Fruit fly (Drosophila melanogaster) whole organism, embryonic: ENCODE measurements around the gene Tsp33B.

Experiments
- Abd-B ChIP-seq: fragments of 200-800 bp; sonication (Bioruptor generic); optimal IDR thresholded peaks from 2 replicates; lab custom pipeline; 2018; ENCODE audit warnings: missing biosample characterization, mild to moderate bottlenecking, missing genetic modification characterization, moderate library complexity
- Atf3 ChIP-seq: fragments of 200-800 bp; sonication (Bioruptor generic); optimal IDR thresholded peaks from 3 replicates; lab custom pipeline; 2016; ENCODE audit warnings: missing biosample characterization, missing genetic modification characterization
- Bdp1 ChIP-seq: fragments of 200-800 bp; sonication (Bioruptor generic); optimal IDR thresholded peaks from 3 replicates; lab custom pipeline; 2016; ENCODE audit warnings: missing biosample characterization, missing genetic modification characterization
- CG11723 ChIP-seq: fragments of 200-800 bp; sonication (Bioruptor generic); optimal IDR thresholded peaks from 2 replicates; lab custom pipeline; 2017; ENCODE audit warnings: missing biosample characterization, mild to moderate bottlenecking, missing genetic modification characterization
- CG16863 ChIP-seq: fragments of 200-800 bp; sonication (Bioruptor generic); optimal IDR thresholded peaks from 3 replicates; lab custom pipeline; 2016; ENCODE audit warnings: missing biosample characterization, missing genetic modification characterization
- CG17328 ChIP-seq: fragments of 200-800 bp; sonication (Bioruptor generic); IDR thresholded peaks from 2 replicates; pipeline ENCODE4 v1.3.6; 2022; ENCODE audit warnings: missing biosample characterization, missing genetic modification characterization
- CG2129 ChIP-seq: fragments of 200-800 bp; sonication (Bioruptor generic); IDR thresholded peaks from 2 replicates; pipeline ENCODE4 v1.3.6; 2022; ENCODE audit warnings: missing biosample characterization, missing genetic modification characterization; ENCODE audit not compliant: partially characterized antibody
- CG2875 ChIP-seq: fragments of 200-800 bp; sonication (Bioruptor generic); optimal IDR thresholded peaks from 2 replicates; lab custom pipeline; 2017; ENCODE audit warnings: missing biosample characterization, mild to moderate bottlenecking, missing genetic modification characterization, missing genetic modification reagents
- CG30431 ChIP-seq: fragments of 200-800 bp; sonication (Bioruptor generic); optimal IDR thresholded peaks from 2 replicates; lab custom pipeline; 2017; ENCODE audit warnings: missing biosample characterization, missing genetic modification characterization
- CG31224 ChIP-seq: fragments of 200-800 bp; sonication (Bioruptor generic); IDR thresholded peaks from 2 replicates; pipeline ENCODE4 v1.3.6; 2022; ENCODE audit warnings: missing biosample characterization, missing genetic modification characterization
- CG4424 ChIP-seq: fragments of 200-800 bp; sonication (Bioruptor generic); optimal IDR thresholded peaks from 3 replicates; lab custom pipeline; 2016; ENCODE audit warnings: missing biosample characterization, missing genetic modification characterization
- CG6254 ChIP-seq: fragments of 200-800 bp; sonication (Bioruptor generic); optimal IDR thresholded peaks from 3 replicates; lab custom pipeline; 2017; ENCODE audit warnings: mild to moderate bottlenecking, missing biosample characterization, missing genetic modification reagents, missing genetic modification characterization
- CG7372 ChIP-seq: fragments of 200-800 bp; sonication (Bioruptor generic); IDR thresholded peaks from 2 replicates; pipeline ENCODE4 v1.3.6; 2022; ENCODE audit warnings: missing biosample characterization, missing genetic modification characterization
- CG8290 ChIP-seq, 3 experiments: fragments of 200-800 bp; sonication (Bioruptor generic); optimal IDR thresholded peaks; 2 replicates each; lab custom pipeline; 2016 to 2019; ENCODE audit warnings: missing biosample characterization in 3 of 3, missing genetic modification characterization in 3 of 3, mild to moderate bottlenecking in 2 of 3, moderate library complexity in 1 of 3
- CG8924 ChIP-seq: fragments of 200-800 bp; optimal IDR thresholded peaks from 3 replicates; lab custom pipeline; 2019; ENCODE audit warnings: missing biosample characterization, mild to moderate bottlenecking, missing genetic modification characterization, moderate library complexity
- CG9876 ChIP-seq: fragments of 200-800 bp; sonication (Bioruptor generic); optimal IDR thresholded peaks from 2 replicates; lab custom pipeline; 2016; ENCODE audit warnings: missing biosample characterization, missing genetic modification characterization
- Dip2 ChIP-seq: fragments of 200-800 bp; sonication (Bioruptor generic); IDR thresholded peaks from 2 replicates; pipeline ENCODE4 v1.3.6; 2022; ENCODE audit warnings: missing biosample characterization, missing genetic modification characterization
- Elba2 ChIP-seq: fragments of 200-800 bp; sonication (Bioruptor generic); optimal IDR thresholded peaks from 3 replicates; lab custom pipeline; 2016; ENCODE audit warnings: missing biosample characterization, missing genetic modification characterization
- Ets65A ChIP-seq: fragments of 200-800 bp; sonication (Bioruptor generic); peaks from one replicate; lab custom pipeline; 2016; ENCODE audit warnings: missing biosample characterization, missing genetic modification characterization
- H2.0 ChIP-seq: fragments of 200-800 bp; sonication (Bioruptor generic); IDR thresholded peaks from 2 replicates; pipeline ENCODE4 v1.3.6; 2022; ENCODE audit warnings: missing biosample characterization, missing genetic modification characterization
- Hmr ChIP-seq: fragments of 200-800 bp; sonication (Bioruptor generic); optimal IDR thresholded peaks from 3 replicates; lab custom pipeline; 2017; ENCODE audit warnings: mild to moderate bottlenecking, missing biosample characterization, missing genetic modification reagents, missing genetic modification characterization
- Lhr ChIP-seq: fragments of 200-800 bp; sonication (Bioruptor generic); optimal IDR thresholded peaks from 3 replicates; lab custom pipeline; 2017; ENCODE audit warnings: mild to moderate bottlenecking, missing biosample characterization, missing genetic modification reagents, missing genetic modification characterization
- NFAT ChIP-seq: fragments of 200-800 bp; sonication (Bioruptor generic); IDR thresholded peaks from 2 replicates; pipeline ENCODE4 v1.3.6; 2022; ENCODE audit warnings: missing biosample characterization, missing genetic modification characterization
- Spps ChIP-seq: fragments of 200-800 bp; sonication (Bioruptor generic); optimal IDR thresholded peaks from 2 replicates; lab custom pipeline; 2018; ENCODE audit warnings: missing biosample characterization, mild to moderate bottlenecking, missing genetic modification characterization
- Sry-δ ChIP-seq: fragments of 200-800 bp; sonication (Bioruptor generic); optimal IDR thresholded peaks from 2 replicates; lab custom pipeline; 2016; ENCODE audit warnings: missing biosample characterization, missing genetic modification characterization
- ash1 ChIP-seq: fragments of 200-800 bp; sonication (Bioruptor generic); optimal IDR thresholded peaks from 2 replicates; lab custom pipeline; 2018; ENCODE audit warnings: missing biosample characterization, mild to moderate bottlenecking, missing genetic modification characterization
- br ChIP-seq: fragments of >200 bp; optimal IDR thresholded peaks from 2 replicates; lab custom pipeline; 2017
- crol ChIP-seq: fragments of 200-800 bp; sonication (Bioruptor generic); IDR thresholded peaks from 2 replicates; pipeline ENCODE4 v1.3.6; 2022; ENCODE audit warnings: missing biosample characterization, missing genetic modification characterization
- dati ChIP-seq: fragments of 200-800 bp; sonication (Bioruptor generic); IDR thresholded peaks from 2 replicates; pipeline ENCODE4 v1.3.6; 2022; ENCODE audit warnings: missing biosample characterization, missing genetic modification characterization
- dimm ChIP-seq: fragments of 200-800 bp; sonication (Bioruptor generic); IDR thresholded peaks from 2 replicates; pipeline ENCODE4 v1.3.6; 2022; ENCODE audit warnings: missing biosample characterization, missing genetic modification characterization
- emc ChIP-seq: fragments of 200-800 bp; sonication (Bioruptor generic); optimal IDR thresholded peaks from 2 replicates; lab custom pipeline; 2016; ENCODE audit warnings: missing biosample characterization, missing genetic modification characterization
- gcm2 ChIP-seq: fragments of 200-800 bp; sonication (Bioruptor generic); optimal IDR thresholded peaks from 2 replicates; lab custom pipeline; 2016; ENCODE audit warnings: missing biosample characterization, missing genetic modification characterization
- gro ChIP-seq: fragments of 200-800 bp; sonication (Bioruptor generic); optimal IDR thresholded peaks from 2 replicates; lab custom pipeline; 2016; ENCODE audit warnings: missing biosample characterization, missing genetic modification characterization
- insv ChIP-seq, 2 experiments: fragments of 200-800 bp; sonication (Bioruptor generic); optimal IDR thresholded peaks; 3 replicates each; lab custom pipeline; 2016 to 2018; ENCODE audit warnings: missing biosample characterization in 2 of 2, missing genetic modification characterization in 2 of 2
- jumu ChIP-seq: fragments of 200-800 bp; sonication (Bioruptor generic); optimal IDR thresholded peaks from 3 replicates; lab custom pipeline; 2016; ENCODE audit warnings: missing biosample characterization, missing genetic modification characterization
- knrl ChIP-seq: fragments of 200-800 bp; sonication (Bioruptor generic); IDR thresholded peaks from 3 replicates; pipeline ENCODE4 v1.3.6; 2022; ENCODE audit warnings: missing biosample characterization, missing genetic modification characterization; ENCODE audit not compliant: partially characterized antibody
- maf-S ChIP-seq: fragments of 200-800 bp; sonication (Bioruptor generic); optimal IDR thresholded peaks from 2 replicates; lab custom pipeline; 2016; ENCODE audit warnings: missing biosample characterization, missing genetic modification characterization
- pb ChIP-seq: fragments of 200-800 bp; sonication (Bioruptor generic); optimal IDR thresholded peaks from 3 replicates; lab custom pipeline; 2016; ENCODE audit warnings: missing biosample characterization, missing genetic modification characterization
- pho ChIP-seq: fragments of 200-800 bp; sonication (Bioruptor generic); optimal IDR thresholded peaks from 2 replicates; lab custom pipeline; 2016; ENCODE audit warnings: missing biosample characterization, missing genetic modification characterization
- pita ChIP-seq: fragments of 200-800 bp; sonication (Bioruptor generic); optimal IDR thresholded peaks from 2 replicates; lab custom pipeline; 2017; ENCODE audit warnings: missing biosample characterization, mild to moderate bottlenecking, missing genetic modification characterization
- ro ChIP-seq: fragments of 200-800 bp; sonication (Bioruptor generic); IDR thresholded peaks from 2 replicates; pipeline ENCODE4 v1.3.6; 2022; ENCODE audit warnings: missing biosample characterization, missing genetic modification characterization
- salm ChIP-seq: fragments of 200-800 bp; sonication (Bioruptor generic); optimal IDR thresholded peaks from 2 replicates; lab custom pipeline; 2018; ENCODE audit warnings: missing biosample characterization, mild to moderate bottlenecking, missing genetic modification characterization
- trem ChIP-seq: fragments of 200-800 bp; optimal IDR thresholded peaks from 3 replicates; lab custom pipeline; 2019; ENCODE audit warnings: missing biosample characterization, mild to moderate bottlenecking, missing genetic modification characterization, moderate library complexity
- tx ChIP-seq: fragments of 200-800 bp; sonication (Bioruptor generic); optimal IDR thresholded peaks from 2 replicates; lab custom pipeline; 2016; ENCODE audit warnings: missing biosample characterization, missing genetic modification characterization
- zf30C ChIP-seq: fragments of 200-800 bp; sonication (Bioruptor generic); optimal IDR thresholded peaks from 3 replicates; lab custom pipeline; 2018; ENCODE audit warnings: missing biosample characterization, mild to moderate bottlenecking, missing genetic modification characterization

The Tsp33B gene

dm6 chr2L:11837413-11837812 lies 45.2 kb upstream of the Tsp33B start, which contains the start of gene Sfp33A2:
Gene Sfp33A2 (plus strand): TSS chr2L:11837713.
- TF ChIP-seq knrl (GFP tag; lab: Robert Waterston, UW) (no peak), Abd-B (GFP tag; lab: Kevin White, UChicago) (no peak), pb (GFP tag; lab: Kevin White, UChicago) (no peak), Hmr (no peak), CG30431 (GFP tag; lab: Kevin White, UChicago) (no peak), CG9876 (GFP tag; lab: Kevin White, UChicago) (no peak), CG31224 (GFP tag; lab: Robert Waterston, UW) (no peak), Atf3 (GFP tag; lab: Kevin White, UChicago) (no peak), gcm2 (no peak), ash1 (GFP tag; lab: Kevin White, UChicago) (no peak), insv (GFP tag; optimal IDR thresholded peaks at IDR 0.05; lab: Kevin White, UChicago) (no peak), Lhr (GFP tag; lab: Kevin White, UChicago) (no peak), pho (no peak), trem (tag; lab: Kevin White, UChicago) (no peak), ro (GFP tag; lab: Robert Waterston, UW) (no peak), dati (GFP tag; lab: Robert Waterston, UW) (no peak), dimm (GFP tag; lab: Robert Waterston, UW) (no peak), zf30C (GFP tag; lab: Kevin White, UChicago) (no peak), CG8924 (no peak), CG6254 (GFP tag; lab: Kevin White, UChicago) (no peak)
- TF ChIP-seq, all 482 proteins: peak for 0

DNA sequence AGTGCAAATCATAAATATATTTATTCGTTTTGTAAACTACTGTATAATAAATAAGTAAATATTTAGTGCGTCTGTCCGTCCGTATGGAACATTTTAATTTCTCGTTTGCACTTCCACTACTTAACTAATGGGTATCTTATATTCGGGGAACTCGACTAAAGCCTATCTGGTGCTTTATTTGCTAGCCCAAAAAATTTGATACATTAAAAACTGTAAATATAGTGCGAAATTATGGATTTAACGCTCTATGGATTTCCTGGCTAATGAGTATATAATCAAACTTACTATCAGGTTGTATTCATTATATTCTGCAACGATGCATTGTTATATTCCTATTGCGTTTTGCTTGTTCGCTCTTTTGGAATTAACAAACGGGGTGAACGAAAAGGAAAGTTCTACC lies 44.8 kb upstream of the Tsp33B start, which contains the start of gene Sfp33A4:
Gene Sfp33A4, plus strand, starts transcription at position 301 of the 400 bp plus-strand sequence.
- TF ChIP-seq Ets65A (peak; percentile 4), br (no peak)

dm6 chr2L:11834308-11834707 lies 42.1 kb upstream of the Tsp33B start, which contains the start of gene CG45012:
Gene CG45012 (plus strand): TSS chr2L:11834608.
- TF ChIP-seq Spps, result no peak
- TF ChIP-seq CG2129, result no peak
- no peak for TF ChIP-seq emc (GFP tag; lab: Kevin White, UChicago)
- no peak for TF ChIP-seq CG17328 (GFP tag; lab: Robert Waterston, UW)
- TF ChIP-seq NFAT (GFP tag; lab: Robert Waterston, UW), result no peak
- TF ChIP-seq CG7372 (GFP tag; lab: Robert Waterston, UW), result no peak
- TF ChIP-seq jumu (GFP tag; lab: Kevin White, UChicago), result no peak
- no peak for TF ChIP-seq Elba2 (GFP tag; lab: Kevin White, UChicago)
- TF ChIP-seq Dip2 (GFP tag; lab: Robert Waterston, UW), result no peak
- no peak for TF ChIP-seq CG8290 (GFP tag; optimal IDR thresholded peaks at IDR 0.05; lab: Kevin White, UChicago)
- TF ChIP-seq CG8290 (tag; optimal IDR thresholded peaks at IDR 0.05; lab: Kevin White, UChicago), result no peak
- TF ChIP-seq crol (GFP tag; lab: Robert Waterston, UW), result no peak
- TF ChIP-seq CG4424 (GFP tag; lab: Kevin White, UChicago), result no peak
- no peak for TF ChIP-seq Bdp1 (GFP tag; lab: Kevin White, UChicago)

- TF ChIP-seq salm (tag; lab: Kevin White, UChicago) (no peak), Sry-δ (GFP tag; lab: Kevin White, UChicago) (no peak), H2.0 (GFP tag; lab: Robert Waterston, UW) (no peak), CG11723 (GFP tag; lab: Kevin White, UChicago) (no peak), CG16863 (GFP tag; lab: Kevin White, UChicago) (no peak), tx (GFP tag; lab: Kevin White, UChicago) (no peak), CG2875 (GFP tag; lab: Kevin White, UChicago) (no peak), gro (GFP tag; lab: Kevin White, UChicago) (no peak), pita (GFP tag; lab: Kevin White, UChicago) (no peak), maf-S (GFP tag; lab: Kevin White, UChicago) (no peak)
Measured at dm6 chr2L:11833786-11834185, 41.6 kb upstream of the Tsp33B start, which contains the start of gene CG45011. Gene CG45011 (plus strand): TSS chr2L:11834086.
